Fruit fly (Drosophila melanogaster) whole organism, adult: ENCODE data around the gene CG7006.
A peak's percentile ranks its signal among the peaks of the same experiment; 100 is the strongest.

Source experiments
- CG11617 ChIP-seq: fragments of 200-800 bp; sonication (Bioruptor generic); optimal IDR thresholded peaks from 2 replicates; lab custom pipeline; 2017; ENCODE audit warnings: mild to moderate bottlenecking, missing biosample characterization, missing genetic modification reagents, missing genetic modification characterization
- CG12768 ChIP-seq: fragments of 200-800 bp; sonication (Bioruptor generic); optimal IDR thresholded peaks from 2 replicates; lab custom pipeline; 2017; ENCODE audit warnings: missing biosample characterization, missing genetic modification characterization, mild to moderate bottlenecking, moderate library complexity, missing genetic modification reagents
- CG14711 ChIP-seq: fragments of 200-800 bp; sonication (Bioruptor generic); optimal IDR thresholded peaks from 2 replicates; lab custom pipeline; 2018; ENCODE audit warnings: missing biosample characterization, mild to moderate bottlenecking, missing genetic modification characterization, moderate library complexity
- CG1620 ChIP-seq: fragments of 200-800 bp; sonication (Bioruptor generic); optimal IDR thresholded peaks from 2 replicates; lab custom pipeline; 2016; ENCODE audit warnings: missing biosample characterization, missing genetic modification characterization
- CG33017 ChIP-seq: fragments of 200-800 bp; sonication (Bioruptor generic); optimal IDR thresholded peaks from 2 replicates; lab custom pipeline; 2018; ENCODE audit warnings: missing biosample characterization, mild to moderate bottlenecking, missing genetic modification characterization, moderate library complexity
- CG5204 ChIP-seq: fragments of 200-800 bp; sonication (Bioruptor generic); optimal IDR thresholded peaks from 2 replicates; lab custom pipeline; 2016; ENCODE audit warnings: missing biosample characterization, missing genetic modification characterization
- CG7045 ChIP-seq: fragments of 200-800 bp; sonication (Bioruptor generic); optimal IDR thresholded peaks from 2 replicates; lab custom pipeline; 2017; ENCODE audit warnings: missing biosample characterization, mild to moderate bottlenecking, missing genetic modification characterization
- CG7101 ChIP-seq: fragments of 200-800 bp; sonication (Bioruptor generic); optimal IDR thresholded peaks from 2 replicates; lab custom pipeline; 2018; ENCODE audit warnings: missing biosample characterization, mild to moderate bottlenecking, missing genetic modification characterization, moderate library complexity
- Clk ChIP-seq: fragments of 200-800 bp; sonication (Bioruptor generic); optimal IDR thresholded peaks from 2 replicates; lab custom pipeline; 2017; ENCODE audit warnings: missing biosample characterization, missing genetic modification characterization
- Crg-1 ChIP-seq: fragments of 200-800 bp; sonication (Bioruptor generic); optimal IDR thresholded peaks from 2 replicates; lab custom pipeline; 2016; ENCODE audit warnings: missing biosample characterization, missing genetic modification characterization
- Hr96 ChIP-seq: fragments of 200-800 bp; sonication (Bioruptor generic); optimal IDR thresholded peaks from 2 replicates; lab custom pipeline; 2016; ENCODE audit warnings: missing biosample characterization, missing genetic modification characterization
- Mnt ChIP-seq: fragments of 200-800 bp; sonication (Bioruptor generic); optimal IDR thresholded peaks from 2 replicates; lab custom pipeline; 2016; ENCODE audit warnings: missing biosample characterization, mild to moderate bottlenecking, missing genetic modification characterization
- bab1 ChIP-seq: fragments of 200-800 bp; sonication (Bioruptor generic); optimal IDR thresholded peaks from 3 replicates; lab custom pipeline; 2019; ENCODE audit warnings: missing biosample characterization, mild to moderate bottlenecking, missing genetic modification characterization, moderate library complexity
- cic ChIP-seq: fragments of 200-800 bp; sonication (Bioruptor generic); optimal IDR thresholded peaks from 2 replicates; lab custom pipeline; 2017; ENCODE audit warnings: missing biosample characterization, mild to moderate bottlenecking, missing genetic modification characterization, moderate library complexity
- cnc ChIP-seq, 2 experiments: fragments of >200 bp; optimal IDR thresholded peaks; 2 replicates each; lab custom pipeline; 2017
- kay ChIP-seq: fragments of 200-800 bp; sonication (Bioruptor generic); peaks from one replicate; lab custom pipeline; 2016; ENCODE audit warnings: missing biosample characterization, missing genetic modification characterization, borderline replicate concordance
- ovo ChIP-seq: fragments of 200-800 bp; sonication (Bioruptor generic); optimal IDR thresholded peaks from 2 replicates; lab custom pipeline; 2016; ENCODE audit warnings: missing biosample characterization, missing genetic modification characterization
- pad ChIP-seq: fragments of 200-800 bp; sonication (Bioruptor generic); optimal IDR thresholded peaks from 3 replicates; lab custom pipeline; 2017; ENCODE audit warnings: missing biosample characterization, missing genetic modification characterization, mild to moderate bottlenecking, moderate library complexity, missing genetic modification reagents
- tj ChIP-seq: fragments of 200-800 bp; sonication (Bioruptor generic); optimal IDR thresholded peaks from 3 replicates; lab custom pipeline; 2017; ENCODE audit warnings: missing biosample characterization, mild to moderate bottlenecking, missing genetic modification characterization, moderate library complexity
- toe ChIP-seq: fragments of 200-800 bp; sonication (Bioruptor generic); optimal IDR thresholded peaks from 2 replicates; lab custom pipeline; 2016; ENCODE audit warnings: missing biosample characterization, missing genetic modification characterization

Gene CG7006

dm6 chr3R:24812394-24812793 is 38.0 kb upstream of the CG7006 start:
- TF ChIP-seq cnc (optimal IDR thresholded peaks at IDR 0.05; lab: Kevin White, UChicago) (no peak), pad (GFP tag; lab: Kevin White, UChicago) (no peak), ovo (no peak), Clk (GFP tag; lab: Kevin White, UChicago) (no peak), toe (GFP tag; lab: Kevin White, UChicago) (no peak), CG1620 (GFP tag; lab: Kevin White, UChicago) (no peak), CG12768 (no peak), bab1 (GFP tag; lab: Kevin White, UChicago) (no peak), CG5204 (GFP tag; lab: Kevin White, UChicago) (no peak), CG33017 (tag; lab: Kevin White, UChicago) (no peak), cic (GFP tag; lab: Kevin White, UChicago) (no peak), CG11617 (GFP tag; lab: Kevin White, UChicago) (no peak)

DNA sequence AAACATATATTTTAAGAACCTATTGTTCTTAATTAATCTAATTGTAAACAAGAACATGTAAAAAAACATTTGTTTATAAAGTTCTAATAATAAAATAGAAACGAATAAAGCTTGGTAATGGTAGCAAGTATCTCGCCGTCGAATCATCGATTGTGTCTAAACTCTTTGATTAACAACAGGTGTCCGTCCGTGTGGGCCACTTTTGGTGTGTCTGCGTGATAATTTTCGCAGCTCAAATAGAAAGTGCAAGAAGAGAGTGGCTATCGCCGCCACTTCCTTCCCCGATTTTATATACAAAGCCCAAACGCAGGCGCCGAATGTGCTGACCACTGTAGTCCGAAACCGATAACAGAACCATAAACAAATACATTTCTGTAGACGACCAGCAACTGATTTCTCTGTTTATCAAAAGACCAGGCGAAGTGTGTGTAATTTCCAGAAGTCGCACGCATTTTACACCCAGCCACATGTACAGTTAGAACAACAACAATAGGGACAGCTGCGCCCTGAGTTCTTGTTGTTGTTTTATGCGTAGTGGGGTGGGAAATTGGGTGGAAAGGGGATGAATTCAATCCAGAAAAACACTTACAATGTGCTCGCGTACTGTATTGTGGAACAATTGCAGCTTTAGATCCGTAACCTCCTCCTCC is 37.3 kb upstream of the CG7006 start:
- peak; percentile 24 for TF ChIP-seq tj
- no peak for TF ChIP-seq CG11617 (GFP tag; lab: Kevin White, UChicago)
- no peak for TF ChIP-seq CG7045 (GFP tag; lab: Kevin White, UChicago)

dm6 chr3R:24813637-24814301 is 36.7 kb upstream of the CG7006 start, which contains the start of the genes lili and CG34150:
Gene lili, minus strand, starts transcription at chr3R:24814012.
Gene CG34150, plus strand, starts transcription at chr3R:24814262.
- TF ChIP-seq CG1620 (GFP tag; lab: Kevin White, UChicago) (peak; percentile 78), CG12768 (peak; percentile 51), tj (peak; percentile 46), CG5204 (GFP tag; lab: Kevin White, UChicago) (peak; percentile 83), CG14711 (tag; lab: Kevin White, UChicago) (peak; percentile 98), Crg-1 (GFP tag; lab: Kevin White, UChicago) (peak; percentile 60), CG7045 (GFP tag; lab: Kevin White, UChicago) (peak; percentile 58), bab1 (GFP tag; lab: Kevin White, UChicago) (peak; percentile 86), Mnt (GFP tag; lab: Kevin White, UChicago) (peak; percentile 67), pad (GFP tag; lab: Kevin White, UChicago) (peak; percentile 40), CG11617 (GFP tag; lab: Kevin White, UChicago) (peak; percentile 79), Clk (GFP tag; lab: Kevin White, UChicago) (no peak), cnc (optimal IDR thresholded peaks at IDR 0.05; lab: Kevin White, UChicago) (no peak), toe (GFP tag; lab: Kevin White, UChicago) (peak; percentile 93), ovo (peak; percentile 67), CG33017 (tag; lab: Kevin White, UChicago) (peak; percentile 60), cic (GFP tag; lab: Kevin White, UChicago) (no peak), kay (GFP tag; lab: Kevin White, UChicago) (no peak), CG7101 (peak; percentile 84), Hr96 (GFP tag; lab: Kevin White, UChicago) (peak; percentile 80)

dm6 chr3R:24816993-24817854 is 33.2 kb upstream of the CG7006 start, which contains the start of the genes CG5808 and Saf-B:
Gene CG5808, minus strand, starts transcription at chr3R:24817007.
Gene Saf-B, plus strand, starts transcription at chr3R:24817464.
- TF ChIP-seq Clk (GFP tag; lab: Kevin White, UChicago) (no peak), Hr96 (GFP tag; lab: Kevin White, UChicago) (no peak), CG14711 (tag; lab: Kevin White, UChicago) (peak; percentile 44), tj (peak; percentile 5), cnc (optimal IDR thresholded peaks at IDR 0.05; lab: Kevin White, UChicago) (no peak), kay (GFP tag; lab: Kevin White, UChicago) (no peak), bab1 (GFP tag; lab: Kevin White, UChicago) (no peak), CG33017 (tag; lab: Kevin White, UChicago) (no peak), cic (GFP tag; lab: Kevin White, UChicago) (no peak), Mnt (GFP tag; lab: Kevin White, UChicago) (no peak), CG7045 (GFP tag; lab: Kevin White, UChicago) (no peak), CG11617 (GFP tag; lab: Kevin White, UChicago) (peak; percentile 45), CG1620 (GFP tag; lab: Kevin White, UChicago) (peak; percentile 53), CG5204 (GFP tag; lab: Kevin White, UChicago) (no peak), Crg-1 (GFP tag; lab: Kevin White, UChicago) (no peak), pad (GFP tag; lab: Kevin White, UChicago) (no peak), CG12768 (peak; percentile 38), ovo (no peak), CG7101 (no peak), toe (GFP tag; lab: Kevin White, UChicago) (no peak)

DNA sequence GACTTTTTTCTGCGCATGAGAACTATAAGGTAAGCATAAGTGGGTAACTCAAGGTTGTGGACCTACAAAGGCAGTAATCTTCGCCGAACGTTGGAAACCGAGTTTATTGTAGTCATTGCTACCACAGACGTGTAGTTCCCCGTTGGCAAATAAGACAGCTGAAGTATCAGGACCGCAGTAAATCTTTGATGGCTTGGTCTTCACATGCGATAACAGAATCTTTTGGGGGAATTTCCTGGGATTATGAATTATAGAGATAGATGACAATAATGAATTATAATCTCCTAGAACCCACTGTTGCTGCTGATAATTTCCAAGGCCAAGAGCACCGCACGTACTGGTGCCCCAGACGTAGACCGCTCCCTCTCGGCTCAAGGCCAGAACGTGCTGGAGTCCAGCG is 27.4 kb upstream of the CG7006 start:
- TF ChIP-seq CG7045 (GFP tag; lab: Kevin White, UChicago) (no peak), cnc (optimal IDR thresholded peaks at IDR 0.05; lab: Kevin White, UChicago) (no peak), CG5204 (GFP tag; lab: Kevin White, UChicago) (no peak), cic (GFP tag; lab: Kevin White, UChicago) (no peak), Crg-1 (GFP tag; lab: Kevin White, UChicago) (no peak), toe (GFP tag; lab: Kevin White, UChicago) (no peak), pad (GFP tag; lab: Kevin White, UChicago) (no peak), CG33017 (tag; lab: Kevin White, UChicago) (no peak), CG12768 (no peak), Clk (GFP tag; lab: Kevin White, UChicago) (no peak), kay (GFP tag; lab: Kevin White, UChicago) (no peak), CG7101 (no peak)
